Worm (Caenorhabditis elegans): ENCODE results near the gene Y94H6A.5.
"Not testable (repeated sequence)": the region's sequence is repeated elsewhere in the genome, so short reads cannot be mapped to it uniquely, and the experiment has no call there.

Y94H6A.5 gene

DNA sequence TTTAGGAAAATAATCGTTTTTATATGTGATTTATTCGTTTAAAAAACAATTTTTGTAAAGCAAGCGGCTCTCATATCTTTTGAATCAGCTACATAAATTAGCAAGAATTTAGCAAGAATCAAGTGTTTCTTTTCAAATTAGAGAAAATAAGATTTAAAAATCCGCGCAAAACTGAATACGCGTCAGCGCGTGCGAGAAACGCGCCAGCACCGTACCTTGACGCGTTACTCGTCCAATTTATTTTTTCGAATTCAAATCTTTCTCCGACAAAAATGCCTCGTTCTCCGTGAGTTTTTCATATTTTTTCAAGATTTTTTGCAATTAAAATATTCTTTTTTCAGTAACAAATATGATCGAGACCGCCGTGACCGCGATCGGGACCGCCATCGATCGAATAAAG, 27.5 kb downstream of the Y94H6A.5 start, which contains the start of gene Y94H6A.3 (continued):
- TF ChIP-seq lin-15B (tag; optimal IDR thresholded peaks at IDR 0.05) = peak; percentile 55
- peak; percentile 68 for TF ChIP-seq nhr-102 (tag; optimal IDR thresholded peaks at IDR 0.05)
- TF ChIP-seq Y48G9A.11 (GFP tag; IDR thresholded peaks at IDR 0.05) = peak; percentile 95
- no peak for TF ChIP-seq attf-4 (tag; optimal IDR thresholded peaks at IDR 0.05)
- TF ChIP-seq daf-16 (GFP tag; optimal IDR thresholded peaks at IDR 0.05) = peak in 1 of 2 experiments; percentile 32
- peak; percentile 34 for TF ChIP-seq daf-16 (tag; optimal IDR thresholded peaks at IDR 0.05)
- peak; percentile 80 for TF ChIP-seq jun-1 (tag; optimal IDR thresholded peaks at IDR 0.05)
- TF ChIP-seq duxl-1 (tag; optimal IDR thresholded peaks at IDR 0.05; ENCODE audit: poor library complexity) = peak; percentile 65
- TF ChIP-seq nhr-48 (tag; optimal IDR thresholded peaks at IDR 0.05) = peak; percentile 16
- TF ChIP-seq lin-29 (GFP tag; IDR thresholded peaks at IDR 0.05) = no peak
- peak; percentile 72 for TF ChIP-seq F37D6.2 (tag; optimal IDR thresholded peaks at IDR 0.05)
- no peak for TF ChIP-seq lin-39 (tag; optimal IDR thresholded peaks at IDR 0.05)
- TF ChIP-seq mxl-2 (GFP tag; conservative IDR thresholded peaks at IDR 0.05) = no peak
- no peak for TF ChIP-seq nhr-25 (tag; optimal IDR thresholded peaks at IDR 0.05; ENCODE audit: borderline replicate concordance, insufficient read depth)
- peak; percentile 66 for TF ChIP-seq ama-1 (optimal IDR thresholded peaks at IDR 0.05)
- TF ChIP-seq F44E2.7 (GFP tag; IDR thresholded peaks at IDR 0.05) = no peak
- peak; percentile 46 for TF ChIP-seq zip-2 (tag; optimal IDR thresholded peaks at IDR 0.05)
- 0 out of 2 replicates have a peak, but pooled peaks have one; percentile 32 for TF ChIP-seq pha-4 (GFP tag; IDR thresholded peaks at IDR 0.05)
- TF ChIP-seq pha-4 (tag; optimal IDR thresholded peaks at IDR 0.05) = no peak
- peak; percentile 91 for TF ChIP-seq lin-38 (GFP tag; IDR thresholded peaks at IDR 0.05)
- peak; percentile 86 for TF ChIP-seq T26A8.4 (GFP tag; IDR thresholded peaks at IDR 0.05)
- TF ChIP-seq ctbp-1 (GFP tag; IDR thresholded peaks at IDR 0.05) = no peak
- peak; percentile 80 for TF ChIP-seq dmd-6 (GFP tag; IDR thresholded peaks at IDR 0.05)
- TF ChIP-seq rbr-2 (tag; optimal IDR thresholded peaks at IDR 0.05) = peak; percentile 79
- TF ChIP-seq unc-39 (tag; optimal IDR thresholded peaks at IDR 0.05) = no peak
- TF ChIP-seq daf-12 (tag; optimal IDR thresholded peaks at IDR 0.05) = no peak
- peak; percentile 64 for TF ChIP-seq nhr-11 (tag; optimal IDR thresholded peaks at IDR 0.05)
- TF ChIP-seq spr-1 (tag; optimal IDR thresholded peaks at IDR 0.05) = peak; percentile 67
- TF ChIP-seq saeg-2 (GFP tag; IDR thresholded peaks at IDR 0.05) = no peak
- no peak for TF ChIP-seq Y75B8A.6 (GFP tag; IDR thresholded peaks at IDR 0.05)
- peak; percentile 91 for TF ChIP-seq mes-2 (tag; optimal IDR thresholded peaks at IDR 0.05; ENCODE audit: poor library complexity, severe bottlenecking)
- 0 out of 2 replicates have a peak, but pooled peaks have one; percentile 43 for TF ChIP-seq php-3 (GFP tag; IDR thresholded peaks at IDR 0.05)
- TF ChIP-seq madf-9 (GFP tag; conservative IDR thresholded peaks at IDR 0.05) = 0 out of 2 replicates have a peak, but pooled peaks have one; percentile 20
- TF ChIP-seq lsy-2 (tag; optimal IDR thresholded peaks at IDR 0.05) = peak; percentile 31 to 94
- no peak for TF ChIP-seq ceh-62 (tag; optimal IDR thresholded peaks at IDR 0.05)
- peak; percentile 54 for TF ChIP-seq nhr-28 (tag; optimal IDR thresholded peaks at IDR 0.05)
- no peak for TF ChIP-seq set-16 (GFP tag; IDR thresholded peaks at IDR 0.05)
- TF ChIP-seq fkh-10 (GFP tag; optimal IDR thresholded peaks at IDR 0.05) = peak; percentile 54
- peak; percentile 87 for TF ChIP-seq lin-13 (GFP tag; optimal IDR thresholded peaks at IDR 0.05)
- peak in 1 of 2 experiments; percentile 79 for TF ChIP-seq unc-62 (GFP tag; optimal IDR thresholded peaks at IDR 0.05 in 1 of 2)
- no peak for TF ChIP-seq unc-62 (tag; optimal IDR thresholded peaks at IDR 0.05)
- TF ChIP-seq aly-2 (tag; optimal IDR thresholded peaks at IDR 0.05) = no peak
- TF ChIP-seq zfp-2 (tag; optimal IDR thresholded peaks at IDR 0.05) = no peak

ce11 chrIV:2674915-2675314, 28.9 kb downstream of the Y94H6A.5 start, which contains the start of gene gpx-4:
Gene gpx-4 (minus strand): TSS chrIV:2675015.
- not testable (repeated sequence) for TF ChIP-seq lin-15B (tag; optimal IDR thresholded peaks at IDR 0.05); nhr-111 (GFP tag; optimal IDR thresholded peaks at IDR 0.05); dmd-6 (GFP tag; IDR thresholded peaks at IDR 0.05)

All from whole organism, L4 larva.